Worm (Caenorhabditis elegans) whole organism, late embryonic: ENCODE measurements around the gene D1086.19.

Source experiments
- K09A11.1 ChIP-seq: sonication (generic microtip); optimal IDR thresholded peaks from 2 replicates; lab custom pipeline; 2017; ENCODE audit warnings: antibody characterized with exemption, mild to moderate bottlenecking, missing genetic modification characterization, missing compliant biosample characterization; ENCODE audit not compliant: insufficient read depth
- madf-2 ChIP-seq: sonication (generic microtip); optimal IDR thresholded peaks from 2 replicates; lab custom pipeline; 2017; ENCODE audit warnings: missing genetic modification characterization, missing compliant biosample characterization
- nhr-11 ChIP-seq: fragments of 150-350 bp; optimal IDR thresholded peaks from 2 replicates; lab custom pipeline; 2014; ENCODE audit warnings: missing biosample characterization, missing genetic modification characterization
- pha-2 ChIP-seq: sonication (generic microtip); optimal IDR thresholded peaks from 2 replicates; lab custom pipeline; 2017; ENCODE audit warnings: mild to moderate bottlenecking, missing genetic modification characterization, missing compliant biosample characterization
- sox-4 ChIP-seq: sonication (generic microtip); optimal IDR thresholded peaks from 2 replicates; lab custom pipeline; 2017; ENCODE audit warnings: mild to moderate bottlenecking, missing genetic modification characterization, inconsistent platforms, missing compliant biosample characterization
- syd-9 ChIP-seq: sonication (generic microtip); optimal IDR thresholded peaks from 2 replicates; lab custom pipeline; 2016; ENCODE audit warnings: mild to moderate bottlenecking, missing genetic modification characterization, moderate library complexity, missing compliant biosample characterization
- ztf-16 ChIP-seq: sonication (generic microtip); optimal IDR thresholded peaks from 2 replicates; lab custom pipeline; 2017; ENCODE audit warnings: missing genetic modification characterization, missing compliant biosample characterization

ce11 chrV:14082453-14082852 lies 5.7 kb upstream of the D1086.19 start, which contains the start of gene D1086.10:
- TF ChIP-seq syd-9 (tag; lab: Kevin White, UChicago) = no peak
- TF ChIP-seq madf-2 = no peak
- TF ChIP-seq K09A11.1 (tag; lab: Kevin White, UChicago) = no peak
- TF ChIP-seq pha-2 (tag; lab: Kevin White, UChicago) = no peak
- no peak for TF ChIP-seq ztf-16
- no peak for TF ChIP-seq nhr-11 (tag; lab: Kevin White, UChicago)
- TF ChIP-seq sox-4 (tag; lab: Kevin White, UChicago) = no peak
